Fruit fly (Drosophila melanogaster) whole organism, embryonic: ENCODE measurements around the gene CG1943.

Experiments used
- Atf3 ChIP-seq: fragments of 200-800 bp; sonication (Bioruptor generic); optimal IDR thresholded peaks from 3 replicates; lab custom pipeline; 2016; ENCODE audit warnings: missing biosample characterization, missing genetic modification characterization
- Bdp1 ChIP-seq: fragments of 200-800 bp; sonication (Bioruptor generic); optimal IDR thresholded peaks from 3 replicates; lab custom pipeline; 2016; ENCODE audit warnings: missing biosample characterization, missing genetic modification characterization
- CG10274 ChIP-seq: fragments of 200-800 bp; sonication (Bioruptor generic); optimal IDR thresholded peaks from 3 replicates; lab custom pipeline; 2017; ENCODE audit warnings: missing biosample characterization, mild to moderate bottlenecking, missing genetic modification characterization
- CG10321 ChIP-seq: fragments of 200-800 bp; sonication (Bioruptor generic); IDR thresholded peaks from 2 replicates; pipeline ENCODE4 v1.3.6; 2022; ENCODE audit warnings: missing biosample characterization, missing genetic modification characterization
- CG11723 ChIP-seq: fragments of 200-800 bp; sonication (Bioruptor generic); optimal IDR thresholded peaks from 2 replicates; lab custom pipeline; 2017; ENCODE audit warnings: missing biosample characterization, mild to moderate bottlenecking, missing genetic modification characterization
- CG12071 ChIP-seq: fragments of 200-800 bp; sonication (Bioruptor generic); optimal IDR thresholded peaks from 3 replicates; lab custom pipeline; 2018; ENCODE audit warnings: missing biosample characterization, mild to moderate bottlenecking, missing genetic modification characterization
- CG15073 ChIP-seq: fragments of 200-800 bp; sonication (Bioruptor generic); optimal IDR thresholded peaks from 2 replicates; lab custom pipeline; 2016; ENCODE audit warnings: missing biosample characterization, missing genetic modification characterization
- CG16779 ChIP-seq: fragments of 200-800 bp; sonication (Bioruptor generic); IDR thresholded peaks from 2 replicates; pipeline ENCODE4 v1.3.6; 2022; ENCODE audit warnings: missing biosample characterization, missing genetic modification characterization
- CG16815 ChIP-seq: fragments of 200-800 bp; sonication (Bioruptor generic); optimal IDR thresholded peaks from 3 replicates; lab custom pipeline; 2017; ENCODE audit warnings: missing biosample characterization, mild to moderate bottlenecking, missing genetic modification characterization
- CG1832 ChIP-seq: fragments of 200-800 bp; sonication (Bioruptor generic); optimal IDR thresholded peaks from 2 replicates; lab custom pipeline; 2017; ENCODE audit warnings: missing biosample characterization, mild to moderate bottlenecking, missing genetic modification characterization, inconsistent platforms
- CG32532 ChIP-seq: fragments of 200-800 bp; sonication (Bioruptor generic); IDR thresholded peaks from 2 replicates; pipeline ENCODE4 v1.3.6; 2022; ENCODE audit warnings: missing biosample characterization, missing genetic modification characterization
- CG33557 ChIP-seq: fragments of 200-800 bp; sonication (Bioruptor generic); optimal IDR thresholded peaks from 2 replicates; lab custom pipeline; 2019; ENCODE audit warnings: missing biosample characterization, mild to moderate bottlenecking, missing genetic modification characterization, moderate library complexity
- CG5180 ChIP-seq: fragments of 200-800 bp; sonication (Bioruptor generic); optimal IDR thresholded peaks from 3 replicates; lab custom pipeline; 2017; ENCODE audit warnings: missing biosample characterization, missing genetic modification characterization, mild to moderate bottlenecking, moderate library complexity, missing genetic modification reagents
- CG6683 ChIP-seq: fragments of 200-800 bp; sonication (Bioruptor generic); optimal IDR thresholded peaks from 2 replicates; lab custom pipeline; 2017; ENCODE audit warnings: missing biosample characterization, mild to moderate bottlenecking, missing genetic modification characterization, missing genetic modification reagents
- CG8924 ChIP-seq: fragments of 200-800 bp; optimal IDR thresholded peaks from 3 replicates; lab custom pipeline; 2019; ENCODE audit warnings: missing biosample characterization, mild to moderate bottlenecking, missing genetic modification characterization, moderate library complexity
- CG8944 ChIP-seq: fragments of 200-800 bp; sonication (Bioruptor generic); optimal IDR thresholded peaks from 3 replicates; lab custom pipeline; 2016; ENCODE audit warnings: missing biosample characterization, missing genetic modification characterization
- CG9817 ChIP-seq: fragments of 200-800 bp; sonication (Bioruptor generic); optimal IDR thresholded peaks from 2 replicates; lab custom pipeline; 2018; ENCODE audit warnings: missing biosample characterization, mild to moderate bottlenecking, missing genetic modification characterization, moderate library complexity
- CHES-1-like ChIP-seq: fragments of 200-800 bp; sonication (Bioruptor generic); optimal IDR thresholded peaks from 2 replicates; lab custom pipeline; 2016; ENCODE audit warnings: missing biosample characterization, missing genetic modification characterization
- Elba2 ChIP-seq: fragments of 200-800 bp; sonication (Bioruptor generic); optimal IDR thresholded peaks from 3 replicates; lab custom pipeline; 2016; ENCODE audit warnings: missing biosample characterization, missing genetic modification characterization
- H2.0 ChIP-seq: fragments of 200-800 bp; sonication (Bioruptor generic); IDR thresholded peaks from 2 replicates; pipeline ENCODE4 v1.3.6; 2022; ENCODE audit warnings: missing biosample characterization, missing genetic modification characterization
- HLHmδ ChIP-seq: fragments of 200-800 bp; sonication (Bioruptor generic); optimal IDR thresholded peaks from 2 replicates; lab custom pipeline; 2018; ENCODE audit warnings: missing biosample characterization, mild to moderate bottlenecking, missing genetic modification characterization, moderate library complexity
- Hmr ChIP-seq: fragments of 200-800 bp; sonication (Bioruptor generic); optimal IDR thresholded peaks from 3 replicates; lab custom pipeline; 2017; ENCODE audit warnings: mild to moderate bottlenecking, missing biosample characterization, missing genetic modification reagents, missing genetic modification characterization
- Med ChIP-seq: fragments of 200-800 bp; sonication (Bioruptor generic); peaks from one replicate; lab custom pipeline; 2016; ENCODE audit warnings: missing biosample characterization, missing genetic modification characterization, mild to moderate bottlenecking, inconsistent platforms, moderate library complexity
- NK7.1 ChIP-seq: fragments of 200-800 bp; sonication (Bioruptor generic); optimal IDR thresholded peaks from 3 replicates; lab custom pipeline; 2016; ENCODE audit warnings: missing biosample characterization, missing genetic modification characterization
- Optix ChIP-seq: fragments of 200-800 bp; sonication (Bioruptor generic); IDR thresholded peaks from 3 replicates; pipeline ENCODE4 v1.3.6; 2022; ENCODE audit warnings: missing biosample characterization, missing genetic modification characterization
- Rx ChIP-seq: fragments of 200-800 bp; sonication (Bioruptor generic); IDR thresholded peaks from 2 replicates; pipeline ENCODE4 v1.3.6; 2022; ENCODE audit warnings: missing biosample characterization, missing genetic modification characterization
- Tbp ChIP-seq: fragments of >200 bp; optimal IDR thresholded peaks from 2 replicates; lab custom pipeline; 2018; ENCODE audit warnings: missing biosample characterization, missing genetic modification characterization
- ab ChIP-seq: fragments of 200-800 bp; sonication (Bioruptor generic); optimal IDR thresholded peaks from 2 replicates; lab custom pipeline; 2016; ENCODE audit warnings: missing biosample characterization, missing genetic modification characterization
- ase ChIP-seq: fragments of 200-800 bp; sonication (Bioruptor generic); IDR thresholded peaks from 3 replicates; pipeline ENCODE4 v1.3.6; 2022; ENCODE audit warnings: missing biosample characterization, missing genetic modification characterization
- caup ChIP-seq: fragments of 200-800 bp; sonication (Bioruptor generic); optimal IDR thresholded peaks from 3 replicates; lab custom pipeline; 2017; ENCODE audit warnings: missing biosample characterization, mild to moderate bottlenecking, missing genetic modification characterization, moderate library complexity; ENCODE audit not compliant: severe bottlenecking
- exex ChIP-seq: fragments of 200-800 bp; sonication (Bioruptor generic); optimal IDR thresholded peaks from 4 replicates; lab custom pipeline; 2018; ENCODE audit warnings: missing biosample characterization, mild to moderate bottlenecking, missing genetic modification characterization, moderate library complexity
- fd3F ChIP-seq: fragments of 200-800 bp; sonication (Bioruptor generic); optimal IDR thresholded peaks from 2 replicates; lab custom pipeline; 2018; ENCODE audit warnings: missing biosample characterization, mild to moderate bottlenecking, missing genetic modification characterization, moderate library complexity
- fu2 ChIP-seq: fragments of 200-800 bp; sonication (Bioruptor generic); optimal IDR thresholded peaks from 2 replicates; lab custom pipeline; 2016; ENCODE audit warnings: missing biosample characterization, missing genetic modification characterization
- gro ChIP-seq: fragments of 200-800 bp; sonication (Bioruptor generic); optimal IDR thresholded peaks from 2 replicates; lab custom pipeline; 2016; ENCODE audit warnings: missing biosample characterization, missing genetic modification characterization
- lab ChIP-seq: fragments of 200-800 bp; sonication (Bioruptor generic); optimal IDR thresholded peaks from 3 replicates; lab custom pipeline; 2017; ENCODE audit warnings: missing biosample characterization, missing genetic modification characterization, mild to moderate bottlenecking, moderate library complexity, missing genetic modification reagents
- lola ChIP-seq, 3 experiments: fragments of >200 bp in 2 of 3; fragments of 200-800 bp in 1 of 3; sonication (Bioruptor generic) in 1 of 3; optimal IDR thresholded peaks; 2 replicates each; lab custom pipeline; 2017 to 2019; ENCODE audit warnings: missing biosample characterization in 3 of 3, missing genetic modification characterization in 3 of 3, mild to moderate bottlenecking in 1 of 3, moderate library complexity in 1 of 3
- odd ChIP-seq: fragments of 200-800 bp; sonication (Bioruptor generic); optimal IDR thresholded peaks from 2 replicates; lab custom pipeline; 2017; ENCODE audit warnings: missing biosample characterization, mild to moderate bottlenecking, missing genetic modification characterization
- pan ChIP-seq, 4 experiments: fragments of >200 bp in 3 of 4; fragments of 200-800 bp in 1 of 4; sonication (Bioruptor generic) in 1 of 4; optimal IDR thresholded peaks in 3 of 4; IDR thresholded peaks in 1 of 4; 2 replicates each; pipeline versions ENCODE4 v1.3.6 to Lab custom; 2017 to 2022; ENCODE audit warnings: missing biosample characterization in 2 of 4, missing genetic modification characterization in 2 of 4, mixed read lengths in 1 of 4
- pita ChIP-seq: fragments of 200-800 bp; sonication (Bioruptor generic); optimal IDR thresholded peaks from 2 replicates; lab custom pipeline; 2017; ENCODE audit warnings: missing biosample characterization, mild to moderate bottlenecking, missing genetic modification characterization
- psq ChIP-seq: fragments of 200-800 bp; sonication (Bioruptor generic); optimal IDR thresholded peaks from 2 replicates; lab custom pipeline; 2017; ENCODE audit warnings: missing biosample characterization, missing genetic modification characterization
- run ChIP-seq: fragments of 200-800 bp; sonication (Bioruptor generic); optimal IDR thresholded peaks from 3 replicates; lab custom pipeline; 2018; ENCODE audit warnings: missing biosample characterization, mild to moderate bottlenecking, missing genetic modification characterization
- sc ChIP-seq, 3 experiments: fragments of >200 bp in 2 of 3; fragments of 200-800 bp in 1 of 3; sonication (Bioruptor generic) in 1 of 3; optimal IDR thresholded peaks; 2 replicates in 2 of 3; 3 replicates in 1 of 3; lab custom pipeline; 2017; ENCODE audit warnings: mild to moderate bottlenecking in 1 of 3, missing biosample characterization in 1 of 3, missing genetic modification characterization in 1 of 3, missing genetic modification reagents in 1 of 3
- sisA ChIP-seq: fragments of 200-800 bp; sonication (Bioruptor generic); IDR thresholded peaks from 2 replicates; pipeline ENCODE4 v1.3.6; 2022; ENCODE audit warnings: missing biosample characterization, missing genetic modification characterization
- twi ChIP-seq: fragments of 200-800 bp; optimal IDR thresholded peaks from 2 replicates; lab custom pipeline; 2019; ENCODE audit warnings: missing biosample characterization, mild to moderate bottlenecking, missing genetic modification characterization, moderate library complexity
- unc-4 ChIP-seq: fragments of 200-800 bp; sonication (Bioruptor generic); IDR thresholded peaks from 2 replicates; pipeline ENCODE4 v1.3.6; 2022; ENCODE audit warnings: missing biosample characterization, missing genetic modification characterization; ENCODE audit not compliant: partially characterized antibody
- vfl ChIP-seq: fragments of 200-800 bp; sonication (Bioruptor generic); optimal IDR thresholded peaks from 2 replicates; lab custom pipeline; 2016; ENCODE audit warnings: missing biosample characterization, missing genetic modification characterization
- zfh2 ChIP-seq: fragments of 200-800 bp; sonication (Bioruptor generic); optimal IDR thresholded peaks from 2 replicates; lab custom pipeline; 2016; ENCODE audit warnings: missing biosample characterization, missing genetic modification characterization

Gene CG1943

DNA sequence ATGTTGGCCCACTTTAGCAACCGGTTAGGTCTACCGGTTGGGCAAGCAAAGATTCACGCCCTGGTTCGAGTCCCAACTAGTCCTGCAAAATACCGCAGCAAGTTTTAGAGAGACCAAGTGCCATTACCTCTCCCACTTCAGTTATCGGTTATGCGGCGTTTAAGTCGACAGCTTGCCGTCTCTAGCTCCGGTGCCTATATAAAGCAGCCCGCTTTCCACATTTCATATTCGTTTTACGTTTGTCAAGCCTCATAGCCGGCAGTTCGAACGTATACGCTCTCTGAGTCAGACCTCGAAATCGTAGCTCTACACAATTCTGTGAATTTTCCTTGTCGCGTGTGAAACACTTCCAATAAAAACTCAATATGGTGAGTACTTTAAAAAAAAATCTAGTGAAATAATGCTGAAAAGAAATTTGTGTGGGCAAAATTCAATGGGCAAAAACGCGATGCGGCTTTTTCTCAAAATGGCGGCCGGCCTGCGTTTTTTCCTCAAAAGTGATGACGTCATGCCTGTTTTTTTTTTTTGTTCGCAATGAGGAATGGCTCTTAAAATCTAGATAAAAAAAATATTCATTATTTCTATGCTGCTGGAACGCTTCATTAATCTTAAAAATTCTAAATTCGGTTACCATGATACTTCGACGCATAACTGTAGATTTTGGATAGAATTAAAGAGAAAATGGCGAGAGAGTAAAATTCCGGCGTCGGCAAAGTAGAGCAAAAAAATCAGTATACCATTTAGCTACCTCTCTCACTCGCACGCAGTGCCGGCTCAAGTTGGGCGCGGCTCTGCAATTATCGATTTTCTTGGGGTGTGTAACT lies 11.9 kb downstream of the CG1943 start, which contains the start of gene alphaTub84B (continued):
- peak; percentile 89 for TF ChIP-seq gro (GFP tag; lab: Kevin White, UChicago)
- peak; percentile 98 for TF ChIP-seq Med (GFP tag; lab: Kevin White, UChicago)
- TF ChIP-seq run (tag; lab: Kevin White, UChicago) = peak; percentile 2
- TF ChIP-seq ab = no peak
- TF ChIP-seq CG16779 (GFP tag; lab: Robert Waterston, UW) = peak; percentile 66
- peak; percentile 75 for TF ChIP-seq Hmr
- TF ChIP-seq odd (GFP tag; lab: Kevin White, UChicago) = peak; percentile 75
- TF ChIP-seq CG12071 (GFP tag; lab: Kevin White, UChicago) = peak; percentile 79
- no peak for TF ChIP-seq Optix (GFP tag; lab: Robert Waterston, UW)
- peak; percentile 34 for TF ChIP-seq zfh2 (GFP tag; lab: Kevin White, UChicago)
- TF ChIP-seq Atf3 = peak; percentile 83
- TF ChIP-seq CG11723 (GFP tag; lab: Kevin White, UChicago) = peak; percentile 69
- peak; percentile 93 for TF ChIP-seq pita (GFP tag; lab: Kevin White, UChicago)
- TF ChIP-seq pan (optimal IDR thresholded peaks at IDR 0.05; lab: Kevin White, UChicago) = no peak
- TF ChIP-seq pan (GFP tag; optimal IDR thresholded peaks at IDR 0.05 in 1 of 2, IDR thresholded peaks at IDR 0.05 in 1 of 2) = peak in 1 of 2 experiments; percentile 59
- TF ChIP-seq Tbp (GFP tag; lab: Kevin White, UChicago) = peak; percentile 63
- TF ChIP-seq CHES-1-like (GFP tag; lab: Kevin White, UChicago) = peak; percentile 75
- TF ChIP-seq CG10321 = 0 out of 2 replicates have a peak, but pooled peaks have one; percentile 27
- no peak for TF ChIP-seq CG1832 (GFP tag; lab: Kevin White, UChicago)
- TF ChIP-seq Bdp1 (GFP tag; lab: Kevin White, UChicago) = peak; percentile 61
- no peak for TF ChIP-seq sc (optimal IDR thresholded peaks at IDR 0.05; lab: Kevin White, UChicago)
- TF ChIP-seq sc (GFP tag; optimal IDR thresholded peaks at IDR 0.05; lab: Kevin White, UChicago) = no peak
- peak; percentile 49 for TF ChIP-seq CG33557 (GFP tag; lab: Kevin White, UChicago)
- no peak for TF ChIP-seq lola (GFP tag; optimal IDR thresholded peaks at IDR 0.05; lab: Kevin White, UChicago)
- peak; percentile 46; the same call in 1 of the 3 replicates for TF ChIP-seq ase
- peak; percentile 19 for TF ChIP-seq CG6683 (GFP tag; lab: Kevin White, UChicago)
- no peak for TF ChIP-seq sisA
- TF ChIP-seq CG16815 (GFP tag; lab: Kevin White, UChicago) = no peak
- TF ChIP-seq Elba2 = no peak
- TF ChIP-seq fd3F = no peak
- TF ChIP-seq CG5180 (GFP tag; lab: Kevin White, UChicago) = peak; percentile 52
- TF ChIP-seq psq (GFP tag; lab: Kevin White, UChicago) = peak; percentile 30
- TF ChIP-seq Rx (GFP tag; lab: Robert Waterston, UW) = peak; percentile 39
- peak; percentile 37; the same call in 1 of the 2 replicates for TF ChIP-seq unc-4 (GFP tag; lab: Robert Waterston, UW)
- TF ChIP-seq twi (tag; lab: Kevin White, UChicago) = no peak
- TF ChIP-seq fu2 (GFP tag; lab: Kevin White, UChicago) = peak; percentile 41
- TF ChIP-seq CG10274 (GFP tag; lab: Kevin White, UChicago) = peak; percentile 5
- peak; percentile 31 for TF ChIP-seq CG8944
- peak; percentile 83 for TF ChIP-seq lab (GFP tag; lab: Kevin White, UChicago)
- TF ChIP-seq CG15073 (GFP tag; lab: Kevin White, UChicago) = no peak
- TF ChIP-seq CG8924 = peak; percentile 67
- TF ChIP-seq caup = peak; percentile 84
- TF ChIP-seq HLHmδ (GFP tag; lab: Kevin White, UChicago) = peak; percentile 95
- TF ChIP-seq CG9817 (tag; lab: Kevin White, UChicago) = no peak
- peak; percentile 55 for TF ChIP-seq NK7.1 (GFP tag; lab: Kevin White, UChicago)
- peak; percentile 51 for TF ChIP-seq CG32532 (GFP tag; lab: Robert Waterston, UW)
- TF ChIP-seq H2.0 = 0 out of 2 replicates have a peak, but pooled peaks have one; percentile 23
- TF ChIP-seq exex = no peak
- TF ChIP-seq vfl (GFP tag; lab: Kevin White, UChicago) = peak; percentile 67
